Fruit fly (Drosophila melanogaster): ENCODE measurements around the gene CG14322.

The CG14322 gene

dm6 chr3R:17619726-17620282 lies 27.7 kb upstream of the CG14322 start (continued):
- TF ChIP-seq CG31365 (tag; optimal IDR thresholded peaks at IDR 0.05) (peak; percentile 25), knrl (GFP tag; IDR thresholded peaks at IDR 0.05; ENCODE audit: partially characterized antibody) (peak; percentile 80), Ets65A (GFP tag) (no peak), sna (GFP tag; IDR thresholded peaks at IDR 0.05; ENCODE audit: partially characterized antibody) (peak; percentile 84), Dek (tag; optimal IDR thresholded peaks at IDR 0.05) (peak; percentile 39), CG10654 (GFP tag; optimal IDR thresholded peaks at IDR 0.05) (no peak), gsb-n (tag; optimal IDR thresholded peaks at IDR 0.05) (peak; percentile 8), oc (tag; optimal IDR thresholded peaks at IDR 0.05) (peak; percentile 7), exex (tag; optimal IDR thresholded peaks at IDR 0.05) (peak; percentile 45), CG7839 (tag; optimal IDR thresholded peaks at IDR 0.05) (peak; percentile 37), CG33557 (GFP tag; optimal IDR thresholded peaks at IDR 0.05) (peak; percentile 24), cato (GFP tag; optimal IDR thresholded peaks at IDR 0.05; ENCODE audit: borderline replicate concordance) (no peak), Elba2 (GFP tag; optimal IDR thresholded peaks at IDR 0.05) (no peak), CG12071 (GFP tag; optimal IDR thresholded peaks at IDR 0.05) (peak; percentile 36), CG16815 (GFP tag; optimal IDR thresholded peaks at IDR 0.05) (no peak), CG11504 (tag; optimal IDR thresholded peaks at IDR 0.05) (peak; percentile 4), Bgb (GFP tag; IDR thresholded peaks at IDR 0.05; ENCODE audit: partially characterized antibody) (peak; percentile 86), Bdp1 (GFP tag; optimal IDR thresholded peaks at IDR 0.05) (peak; percentile 99), CG7745 (tag; optimal IDR thresholded peaks at IDR 0.05) (peak; percentile 54)

- TF ChIP-seq Side (GFP tag; optimal IDR thresholded peaks at IDR 0.05): no peak
- TF ChIP-seq E2f2 (GFP tag; IDR thresholded peaks at IDR 0.05): no peak
- no peak for TF ChIP-seq tio (GFP tag; optimal IDR thresholded peaks at IDR 0.05)
- no peak for TF ChIP-seq dysf (GFP tag; IDR thresholded peaks at IDR 0.05)
- TF ChIP-seq chinmo (GFP tag; IDR thresholded peaks at IDR 0.05; ENCODE audit: partially characterized antibody): no peak
- TF ChIP-seq B-H1 (GFP tag; IDR thresholded peaks at IDR 0.05): no peak
- no peak for TF ChIP-seq Asciz (GFP tag; optimal IDR thresholded peaks at IDR 0.05)
- no peak for TF ChIP-seq crp (GFP tag; optimal IDR thresholded peaks at IDR 0.05)
- TF ChIP-seq z (GFP tag; IDR thresholded peaks at IDR 0.05): no peak
- TF ChIP-seq CG8089 (GFP tag; optimal IDR thresholded peaks at IDR 0.05): no peak
- TF ChIP-seq Ssrp (tag; optimal IDR thresholded peaks at IDR 0.05): no peak
- TF ChIP-seq sisA (GFP tag; IDR thresholded peaks at IDR 0.05): no peak
- no peak for TF ChIP-seq NfI (GFP tag; optimal IDR thresholded peaks at IDR 0.05)
- no peak for TF ChIP-seq CG6813 (GFP tag; optimal IDR thresholded peaks at IDR 0.05)
- no peak for TF ChIP-seq pros (GFP tag; optimal IDR thresholded peaks at IDR 0.05)
- no peak for TF ChIP-seq CG13424 (tag; optimal IDR thresholded peaks at IDR 0.05)
- TF ChIP-seq CG7372 (GFP tag; IDR thresholded peaks at IDR 0.05): no peak
- peak; percentile 96 for TF ChIP-seq Bdp1 (GFP tag; optimal IDR thresholded peaks at IDR 0.05)
- TF ChIP-seq trem (tag; optimal IDR thresholded peaks at IDR 0.05): no peak
- no peak for TF ChIP-seq CrebB (tag; optimal IDR thresholded peaks at IDR 0.05)
- no peak for TF ChIP-seq CG12071 (GFP tag; optimal IDR thresholded peaks at IDR 0.05)
- TF ChIP-seq hkb (optimal IDR thresholded peaks at IDR 0.05): no peak
- TF ChIP-seq hkb (GFP tag; IDR thresholded peaks at IDR 0.05): 0 out of 2 replicates have a peak, but pooled peaks have one; percentile 13
- TF ChIP-seq her (GFP tag; optimal IDR thresholded peaks at IDR 0.05): no peak
- TF ChIP-seq CG9876 (GFP tag; optimal IDR thresholded peaks at IDR 0.05): no peak
- TF ChIP-seq CG16813 (GFP tag; IDR thresholded peaks at IDR 0.05; ENCODE audit: partially characterized antibody): peak; percentile 54; the same call in 2 of the 3 replicates
- no peak for TF ChIP-seq bab2 (GFP tag; optimal IDR thresholded peaks at IDR 0.05)
- TF ChIP-seq onecut (GFP tag; IDR thresholded peaks at IDR 0.05): no peak
- TF ChIP-seq CG43689 (GFP tag; IDR thresholded peaks at IDR 0.05): no peak
- TF ChIP-seq Opbp (GFP tag; IDR thresholded peaks at IDR 0.05; ENCODE audit: partially characterized antibody): peak; percentile 32; the same call in 2 of the 3 replicates
- no peak for TF ChIP-seq hbn (GFP tag; IDR thresholded peaks at IDR 0.05; ENCODE audit: partially characterized antibody)
Measured at dm6 chr3R:17622062-17622766, 25.3 kb upstream of the CG14322 start, which contains the start of gene CG14323. CG14323 (minus strand) TSS chr3R:17622112.
